Worm (Caenorhabditis elegans) whole organism, L3 larva: Measurements from ENCODE around the gene ZK1010.8.

Experiments
- ZK546.5 ChIP-seq: sonication (generic microtip); optimal IDR thresholded peaks from 2 replicates; lab custom pipeline; 2017; ENCODE audit warnings: missing biosample characterization, missing genetic modification characterization
- ceh-28 ChIP-seq: fragments of 150-350 bp; optimal IDR thresholded peaks from 2 replicates; lab custom pipeline; 2014; ENCODE audit warnings: missing biosample characterization, missing genetic modification reagents, missing genetic modification characterization
- elt-2 ChIP-seq: sonication (generic microtip); optimal IDR thresholded peaks from 2 replicates; lab custom pipeline; 2016; ENCODE audit warnings: missing genetic modification reagents, mild to moderate bottlenecking, missing genetic modification characterization, missing compliant biosample characterization
- eor-1 ChIP-seq, 2 experiments: fragments of 150-350 bp; optimal IDR thresholded peaks; 2 replicates each; lab custom pipeline; 2014 to 2018; ENCODE audit warnings: missing biosample characterization in 2 of 2, missing genetic modification characterization in 2 of 2
- fkh-2 ChIP-seq: fragments of 150-350 bp; optimal IDR thresholded peaks from 2 replicates; lab custom pipeline; 2014; ENCODE audit warnings: missing biosample characterization, missing genetic modification reagents, missing genetic modification characterization
- jun-1 ChIP-seq: fragments of 150-350 bp; optimal IDR thresholded peaks from 2 replicates; lab custom pipeline; 2014; ENCODE audit warnings: missing biosample characterization, missing genetic modification reagents, missing genetic modification characterization
- lin-39 ChIP-seq: fragments of 150-350 bp; optimal IDR thresholded peaks from 2 replicates; lab custom pipeline; 2018; ENCODE audit warnings: missing biosample characterization, missing genetic modification reagents, missing genetic modification characterization
- nhr-237 ChIP-seq: fragments of 150-350 bp; optimal IDR thresholded peaks from 2 replicates; lab custom pipeline; 2014; ENCODE audit warnings: missing biosample characterization, missing genetic modification characterization
- nhr-77 ChIP-seq: fragments of 150-350 bp; optimal IDR thresholded peaks from 2 replicates; lab custom pipeline; 2014; ENCODE audit warnings: missing biosample characterization, missing genetic modification characterization
- pqm-1 ChIP-seq: fragments of 150-350 bp; optimal IDR thresholded peaks from 2 replicates; lab custom pipeline; 2017; ENCODE audit warnings: missing biosample characterization, missing genetic modification characterization, inconsistent platforms
- skn-1 ChIP-seq: fragments of 150-350 bp; optimal IDR thresholded peaks from 2 replicates; lab custom pipeline; 2014; ENCODE audit warnings: missing biosample characterization, missing genetic modification characterization

The ZK1010.8 gene

ce11 chrIII:12959286-12959685, 41.2 kb downstream of the ZK1010.8 start:
- no peak for TF ChIP-seq eor-1 (tag; optimal IDR thresholded peaks at IDR 0.05; lab: Kevin White, UChicago)
- peak; percentile 42 for TF ChIP-seq jun-1 (tag; lab: Kevin White, UChicago)
- TF ChIP-seq elt-2, result peak; percentile 90
- TF ChIP-seq fkh-2 (tag; lab: Kevin White, UChicago), result no peak
- peak; percentile 39 for TF ChIP-seq pqm-1 (tag; lab: Kevin White, UChicago)
- no peak for TF ChIP-seq nhr-237 (tag; lab: Kevin White, UChicago)
- TF ChIP-seq, all 47 proteins: peak for 3

DNA sequence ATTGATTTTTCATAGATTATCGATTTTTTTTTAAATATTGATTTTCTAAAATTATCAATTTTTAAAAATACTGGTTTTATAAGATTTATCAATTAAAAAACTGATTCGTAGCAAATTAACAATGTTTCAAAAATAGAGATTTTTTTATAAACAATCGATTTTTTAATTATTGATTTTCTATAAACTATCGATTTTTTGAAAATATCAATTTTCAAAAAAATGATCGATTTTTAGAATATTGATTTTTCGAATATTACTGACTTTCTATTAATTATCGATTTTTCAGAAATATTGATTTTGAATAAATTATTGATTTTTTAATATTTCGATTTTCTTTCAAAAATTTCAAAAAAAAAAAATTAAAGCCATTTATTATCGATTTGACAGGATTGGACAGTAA, 47.9 kb downstream of the ZK1010.8 start:
- TF ChIP-seq fkh-2 (tag; lab: Kevin White, UChicago) (no peak), nhr-237 (tag; lab: Kevin White, UChicago) (no peak), lin-39 (tag; lab: Kevin White, UChicago) (no peak), ZK546.5 (tag; lab: Kevin White, UChicago) (no peak), nhr-77 (tag; lab: Kevin White, UChicago) (no peak), ceh-28 (tag; lab: Kevin White, UChicago) (peak; percentile 98)

ce11 chrIII:12951362-12952228, 48.9 kb downstream of the ZK1010.8 start, which contains the start of gene Y39E4A.1:
Gene Y39E4A.1, plus strand, starts transcription at chrIII:12951412.
- TF ChIP-seq ceh-28 (tag; lab: Kevin White, UChicago) (peak; percentile 99), skn-1 (no peak)
